Fruit fly (Drosophila melanogaster) whole organism, embryonic: Measurements from ENCODE around the gene Trf5.
A peak's percentile ranks its signal among the peaks of the same experiment; 100 is the strongest.

ENCODE experiments used
- ATbp ChIP-seq: fragments of 200-800 bp; sonication (Bioruptor generic); optimal IDR thresholded peaks from 2 replicates; lab custom pipeline; 2017; ENCODE audit warnings: missing biosample characterization, mild to moderate bottlenecking, missing genetic modification characterization, missing genetic modification reagents
- BEAF-32 ChIP-seq: fragments of 200-800 bp; sonication (Bioruptor generic); optimal IDR thresholded peaks from 3 replicates; lab custom pipeline; 2017; ENCODE audit warnings: missing biosample characterization, missing genetic modification characterization, mild to moderate bottlenecking, moderate library complexity, missing genetic modification reagents
- CG10267 ChIP-seq: fragments of 200-800 bp; sonication (Bioruptor generic); optimal IDR thresholded peaks from 2 replicates; lab custom pipeline; 2018; ENCODE audit warnings: missing biosample characterization, mild to moderate bottlenecking, missing genetic modification characterization, moderate library complexity
- CG12659 ChIP-seq: fragments of 200-800 bp; sonication (Bioruptor generic); optimal IDR thresholded peaks from 3 replicates; lab custom pipeline; 2017; ENCODE audit warnings: mild to moderate bottlenecking, missing biosample characterization, missing genetic modification reagents, missing genetic modification characterization
- CG12942 ChIP-seq: fragments of 200-800 bp; sonication (Bioruptor generic); optimal IDR thresholded peaks from 3 replicates; lab custom pipeline; 2016; ENCODE audit warnings: missing biosample characterization, missing genetic modification characterization
- CG13287 ChIP-seq: fragments of 200-800 bp; sonication (Bioruptor generic); IDR thresholded peaks from 2 replicates; pipeline ENCODE4 v1.3.6; 2022; ENCODE audit warnings: missing biosample characterization, missing genetic modification characterization; ENCODE audit not compliant: partially characterized antibody
- CG14710 ChIP-seq: fragments of 200-800 bp; sonication (Bioruptor generic); optimal IDR thresholded peaks from 3 replicates; lab custom pipeline; 2019; ENCODE audit warnings: missing biosample characterization, mild to moderate bottlenecking, missing genetic modification characterization, moderate library complexity
- CG16813 ChIP-seq: fragments of 200-800 bp; sonication (Bioruptor generic); IDR thresholded peaks from 3 replicates; pipeline ENCODE4 v1.3.6; 2022; ENCODE audit warnings: missing biosample characterization, missing genetic modification characterization; ENCODE audit not compliant: partially characterized antibody
- CG2712 ChIP-seq: fragments of 200-800 bp; optimal IDR thresholded peaks from 3 replicates; lab custom pipeline; 2019; ENCODE audit warnings: missing biosample characterization, mild to moderate bottlenecking, missing genetic modification characterization, moderate library complexity
- CG34422 ChIP-seq: fragments of 200-800 bp; sonication (Bioruptor generic); IDR thresholded peaks from 3 replicates; pipeline ENCODE4 v1.3.6; 2022; ENCODE audit warnings: missing biosample characterization, missing genetic modification characterization
- CG3847 ChIP-seq: fragments of 200-800 bp; sonication (Bioruptor generic); IDR thresholded peaks from 2 replicates; pipeline ENCODE4 v1.3.6; 2022; ENCODE audit warnings: missing biosample characterization, missing genetic modification characterization
- CG4617 ChIP-seq: fragments of 200-800 bp; sonication (Bioruptor generic); optimal IDR thresholded peaks from 3 replicates; lab custom pipeline; 2016; ENCODE audit warnings: missing biosample characterization, missing genetic modification characterization, borderline replicate concordance
- CG7987 ChIP-seq: fragments of 200-800 bp; sonication (Bioruptor generic); optimal IDR thresholded peaks from 2 replicates; lab custom pipeline; 2018; ENCODE audit warnings: missing biosample characterization, mild to moderate bottlenecking, missing genetic modification characterization, moderate library complexity
- CG9437 ChIP-seq: fragments of 200-800 bp; sonication (Bioruptor generic); optimal IDR thresholded peaks from 2 replicates; lab custom pipeline; 2018; ENCODE audit warnings: missing biosample characterization, mild to moderate bottlenecking, missing genetic modification characterization
- CG9817 ChIP-seq: fragments of 200-800 bp; sonication (Bioruptor generic); optimal IDR thresholded peaks from 2 replicates; lab custom pipeline; 2018; ENCODE audit warnings: missing biosample characterization, mild to moderate bottlenecking, missing genetic modification characterization, moderate library complexity
- CG9876 ChIP-seq: fragments of 200-800 bp; sonication (Bioruptor generic); optimal IDR thresholded peaks from 2 replicates; lab custom pipeline; 2016; ENCODE audit warnings: missing biosample characterization, missing genetic modification characterization
- CTCF ChIP-seq: fragments of 200-800 bp; sonication (Bioruptor generic); optimal IDR thresholded peaks from 2 replicates; lab custom pipeline; 2017; ENCODE audit warnings: missing biosample characterization, mild to moderate bottlenecking, missing genetic modification characterization, moderate library complexity
- Elba2 ChIP-seq: fragments of 200-800 bp; sonication (Bioruptor generic); optimal IDR thresholded peaks from 3 replicates; lab custom pipeline; 2016; ENCODE audit warnings: missing biosample characterization, missing genetic modification characterization
- H15 ChIP-seq: fragments of 200-800 bp; sonication (Bioruptor generic); IDR thresholded peaks from 3 replicates; pipeline ENCODE4 v1.3.6; 2022; ENCODE audit warnings: missing biosample characterization, missing genetic modification characterization
- HmgZ ChIP-seq: fragments of 200-800 bp; sonication (Bioruptor generic); optimal IDR thresholded peaks from 2 replicates; lab custom pipeline; 2018; ENCODE audit warnings: missing biosample characterization, mild to moderate bottlenecking, missing genetic modification characterization
- Hmr ChIP-seq: fragments of 200-800 bp; sonication (Bioruptor generic); optimal IDR thresholded peaks from 3 replicates; lab custom pipeline; 2017; ENCODE audit warnings: mild to moderate bottlenecking, missing biosample characterization, missing genetic modification reagents, missing genetic modification characterization
- Hr51 ChIP-seq, 2 experiments: fragments of 200-800 bp; sonication (Bioruptor generic); optimal IDR thresholded peaks; 2 replicates in 1 of 2; 3 replicates in 1 of 2; lab custom pipeline; 2016 to 2018; ENCODE audit warnings: missing biosample characterization in 2 of 2, missing genetic modification characterization in 2 of 2, mild to moderate bottlenecking in 1 of 2, moderate library complexity in 1 of 2
- Med ChIP-seq: fragments of 200-800 bp; sonication (Bioruptor generic); peaks from one replicate; lab custom pipeline; 2016; ENCODE audit warnings: missing biosample characterization, missing genetic modification characterization, mild to moderate bottlenecking, inconsistent platforms, moderate library complexity
- Mrtf ChIP-seq: fragments of 200-800 bp; sonication (Bioruptor generic); IDR thresholded peaks from 3 replicates; pipeline ENCODE4 v1.3.6; 2022; ENCODE audit warnings: missing biosample characterization, missing genetic modification characterization
- NK7.1 ChIP-seq: fragments of 200-800 bp; sonication (Bioruptor generic); optimal IDR thresholded peaks from 3 replicates; lab custom pipeline; 2016; ENCODE audit warnings: missing biosample characterization, missing genetic modification characterization
- Nf-YC ChIP-seq: fragments of 200-800 bp; optimal IDR thresholded peaks from 3 replicates; lab custom pipeline; 2019; ENCODE audit warnings: missing biosample characterization, mild to moderate bottlenecking, missing genetic modification characterization, moderate library complexity
- Opbp ChIP-seq: fragments of 200-800 bp; sonication (Bioruptor generic); IDR thresholded peaks from 3 replicates; pipeline ENCODE4 v1.3.6; 2022; ENCODE audit warnings: missing biosample characterization, missing genetic modification characterization; ENCODE audit not compliant: partially characterized antibody
- Poxn ChIP-seq: fragments of 200-800 bp; sonication (Bioruptor generic); IDR thresholded peaks from 2 replicates; pipeline ENCODE4 v1.3.6; 2022; ENCODE audit warnings: missing biosample characterization, missing genetic modification characterization
- Ravus ChIP-seq: fragments of 200-800 bp; sonication (Bioruptor generic); IDR thresholded peaks from 2 replicates; pipeline ENCODE4 v1.3.6; 2022; ENCODE audit warnings: missing biosample characterization, missing genetic modification characterization
- Vsx1 ChIP-seq: fragments of 200-800 bp; sonication (Bioruptor generic); optimal IDR thresholded peaks from 2 replicates; lab custom pipeline; 2017; ENCODE audit warnings: missing biosample characterization, mild to moderate bottlenecking, missing genetic modification characterization, missing genetic modification reagents
- ato ChIP-seq: fragments of 200-800 bp; sonication (Bioruptor generic); IDR thresholded peaks from 2 replicates; pipeline ENCODE4 v1.3.6; 2022; ENCODE audit warnings: missing biosample characterization, missing genetic modification characterization; ENCODE audit not compliant: partially characterized antibody
- bbx ChIP-seq: fragments of 200-800 bp; sonication (Bioruptor generic); IDR thresholded peaks from 2 replicates; pipeline ENCODE4 v1.3.6; 2022; ENCODE audit warnings: missing biosample characterization, missing genetic modification characterization; ENCODE audit not compliant: partially characterized antibody
- br ChIP-seq: fragments of >200 bp; optimal IDR thresholded peaks from 2 replicates; lab custom pipeline; 2017
- crp ChIP-seq, 2 experiments: fragments of 200-800 bp; sonication (Bioruptor generic); optimal IDR thresholded peaks; 2 replicates in 1 of 2; 3 replicates in 1 of 2; lab custom pipeline; 2017; ENCODE audit warnings: missing biosample characterization in 2 of 2, missing genetic modification characterization in 2 of 2, mild to moderate bottlenecking in 1 of 2, moderate library complexity in 1 of 2
- en ChIP-seq: fragments of 200-800 bp; sonication (Bioruptor generic); optimal IDR thresholded peaks from 2 replicates; lab custom pipeline; 2016; ENCODE audit warnings: missing biosample characterization, missing genetic modification characterization
- ftz-f1 ChIP-seq: fragments of 200-800 bp; sonication (Bioruptor generic); optimal IDR thresholded peaks from 2 replicates; lab custom pipeline; 2016; ENCODE audit warnings: missing biosample characterization, missing genetic modification characterization
- ken ChIP-seq: fragments of 200-800 bp; sonication (Bioruptor generic); IDR thresholded peaks from 3 replicates; pipeline ENCODE4 v1.3.6; 2022; ENCODE audit warnings: missing biosample characterization, missing genetic modification characterization
- nerfin-1 ChIP-seq: fragments of 200-800 bp; sonication (Bioruptor generic); optimal IDR thresholded peaks from 3 replicates; lab custom pipeline; 2019; ENCODE audit warnings: missing biosample characterization, mild to moderate bottlenecking, missing genetic modification characterization, moderate library complexity
- nom ChIP-seq: fragments of 200-800 bp; sonication (Bioruptor generic); optimal IDR thresholded peaks from 2 replicates; lab custom pipeline; 2017; ENCODE audit warnings: missing biosample characterization, missing genetic modification characterization, mild to moderate bottlenecking, moderate library complexity, missing genetic modification reagents
- org-1 ChIP-seq: fragments of 200-800 bp; sonication (Bioruptor generic); optimal IDR thresholded peaks from 2 replicates; lab custom pipeline; 2017; ENCODE audit warnings: missing biosample characterization, missing genetic modification characterization
- pan ChIP-seq, 4 experiments: fragments of >200 bp in 3 of 4; fragments of 200-800 bp in 1 of 4; sonication (Bioruptor generic) in 1 of 4; optimal IDR thresholded peaks in 3 of 4; IDR thresholded peaks in 1 of 4; 2 replicates each; pipeline versions ENCODE4 v1.3.6 to Lab custom; 2017 to 2022; ENCODE audit warnings: missing biosample characterization in 2 of 4, missing genetic modification characterization in 2 of 4, mixed read lengths in 1 of 4
- pb ChIP-seq: fragments of 200-800 bp; sonication (Bioruptor generic); optimal IDR thresholded peaks from 3 replicates; lab custom pipeline; 2016; ENCODE audit warnings: missing biosample characterization, missing genetic modification characterization
- peb ChIP-seq: fragments of 200-800 bp; sonication (Bioruptor generic); IDR thresholded peaks from 2 replicates; pipeline ENCODE4 v1.3.6; 2022; ENCODE audit warnings: missing biosample characterization, missing genetic modification characterization
- pzg ChIP-seq: fragments of 200-800 bp; sonication (Bioruptor generic); optimal IDR thresholded peaks from 3 replicates; lab custom pipeline; 2018; ENCODE audit warnings: missing biosample characterization, mild to moderate bottlenecking, missing genetic modification characterization, moderate library complexity
- rib ChIP-seq: fragments of 200-800 bp; sonication (Bioruptor generic); IDR thresholded peaks from 2 replicates; pipeline ENCODE4 v1.3.6; 2022; ENCODE audit warnings: missing biosample characterization, missing genetic modification characterization
- sens ChIP-seq: fragments of 200-800 bp; sonication (Bioruptor generic); peaks from one replicate; lab custom pipeline; 2016; ENCODE audit warnings: missing biosample characterization, missing genetic modification characterization
- sna ChIP-seq: fragments of 200-800 bp; sonication (Bioruptor generic); IDR thresholded peaks from 2 replicates; pipeline ENCODE4 v1.3.6; 2022; ENCODE audit warnings: missing biosample characterization, missing genetic modification characterization; ENCODE audit not compliant: partially characterized antibody
- ssp ChIP-seq: fragments of 200-800 bp; sonication (Bioruptor generic); IDR thresholded peaks from 2 replicates; pipeline ENCODE4 v1.3.6; 2022; ENCODE audit warnings: missing biosample characterization, missing genetic modification characterization
- stwl ChIP-seq: fragments of 200-800 bp; sonication (Bioruptor generic); optimal IDR thresholded peaks from 3 replicates; lab custom pipeline; 2018; ENCODE audit warnings: missing biosample characterization, mild to moderate bottlenecking, missing genetic modification characterization, moderate library complexity
- tup ChIP-seq: fragments of 200-800 bp; sonication (Bioruptor generic); optimal IDR thresholded peaks from 2 replicates; lab custom pipeline; 2016; ENCODE audit warnings: missing biosample characterization, mild to moderate bottlenecking, missing genetic modification characterization, moderate library complexity

Gene Trf5

DNA sequence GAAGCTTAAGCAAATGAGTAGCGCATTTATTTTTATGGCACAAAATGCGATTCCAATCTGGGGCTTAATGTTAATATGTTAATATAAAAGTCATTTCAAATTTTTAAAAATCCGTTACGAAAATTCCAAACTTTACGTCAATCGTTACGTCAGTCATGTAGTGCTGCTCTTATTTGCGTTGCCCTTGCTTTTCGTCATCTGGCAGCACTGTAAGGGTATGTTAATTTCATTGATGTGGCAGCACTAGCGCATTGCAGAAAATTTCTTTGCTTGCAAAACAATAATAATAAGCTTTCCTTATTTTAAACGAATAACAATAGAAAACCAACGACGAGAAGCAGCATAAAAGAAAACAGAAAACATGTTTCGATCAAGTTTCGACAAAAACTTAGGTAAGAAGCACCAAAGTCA, 43.6 kb upstream of the Trf5 start, which contains the start of gene Hrs (continued):
- TF ChIP-seq CG3847 (GFP tag; lab: Robert Waterston, UW), result peak; percentile 74
- TF ChIP-seq nom (GFP tag; lab: Kevin White, UChicago), result peak; percentile 14
- TF ChIP-seq CG12942, result no peak
- peak; percentile 54 for TF ChIP-seq CG10267 (tag; lab: Kevin White, UChicago)
- TF ChIP-seq NK7.1 (GFP tag; lab: Kevin White, UChicago), result no peak
- no peak for TF ChIP-seq peb (GFP tag; lab: Robert Waterston, UW)
- TF ChIP-seq Ravus (GFP tag; lab: Robert Waterston, UW), result no peak
- no peak for TF ChIP-seq Hmr
- TF ChIP-seq CG13287 (GFP tag; lab: Robert Waterston, UW), result peak; percentile 33; the same call in 1 of the 2 replicates
- no peak for TF ChIP-seq CG9817 (tag; lab: Kevin White, UChicago)
- peak; percentile 81 for TF ChIP-seq sens
- TF ChIP-seq Mrtf, result no peak
- no peak for TF ChIP-seq tup (GFP tag; lab: Kevin White, UChicago)
- TF ChIP-seq CG4617 (GFP tag; lab: Kevin White, UChicago), result peak; percentile 95
- no peak for TF ChIP-seq Hr51 (GFP tag; optimal IDR thresholded peaks at IDR 0.05; lab: Kevin White, UChicago)
- peak; percentile 39 for TF ChIP-seq ftz-f1 (GFP tag; lab: Kevin White, UChicago)
- no peak for TF ChIP-seq pb (GFP tag; lab: Kevin White, UChicago)
- TF ChIP-seq BEAF-32 (GFP tag; lab: Kevin White, UChicago), result peak; percentile 41
- TF ChIP-seq ssp (GFP tag; lab: Robert Waterston, UW), result no peak
- peak; percentile 68 for TF ChIP-seq HmgZ (tag; lab: Kevin White, UChicago)
- TF ChIP-seq CG9876 (GFP tag; lab: Kevin White, UChicago), result no peak
- TF ChIP-seq CG2712, result peak; percentile 34
- TF ChIP-seq bbx (GFP tag; lab: Robert Waterston, UW), result peak; percentile 60; the same call in 1 of the 2 replicates
- no peak for TF ChIP-seq en
- TF ChIP-seq CG16813, result 0 out of 3 replicates have a peak, but pooled peaks have one; percentile 39
- TF ChIP-seq H15 (GFP tag; lab: Robert Waterston, UW), result no peak
- TF ChIP-seq nerfin-1 (tag; lab: Kevin White, UChicago), result peak; percentile 99
- TF ChIP-seq Poxn (GFP tag; lab: Robert Waterston, UW), result no peak
- peak in 1 of 2 experiments; percentile 70 for TF ChIP-seq crp (GFP tag; optimal IDR thresholded peaks at IDR 0.05; lab: Kevin White, UChicago)
- peak; percentile 97 for TF ChIP-seq pzg (GFP tag; lab: Kevin White, UChicago)
- peak; percentile 64 for TF ChIP-seq Elba2
- TF ChIP-seq CG12659 (GFP tag; lab: Kevin White, UChicago), result peak; percentile 36
- no peak for TF ChIP-seq br (lab: Kevin White, UChicago)
- TF ChIP-seq CG14710 (tag; lab: Kevin White, UChicago), result peak; percentile 71
- TF ChIP-seq CG7987 (GFP tag; lab: Kevin White, UChicago), result peak; percentile 24
- TF ChIP-seq CTCF (GFP tag; lab: Kevin White, UChicago), result peak; percentile 22
- TF ChIP-seq CG34422 (GFP tag; lab: Robert Waterston, UW), result no peak
- peak; percentile 100 for TF ChIP-seq CG9437 (GFP tag; lab: Kevin White, UChicago)
- TF ChIP-seq ken (GFP tag; lab: Robert Waterston, UW), result 0 out of 3 replicates have a peak, but pooled peaks have one; percentile 12
- TF ChIP-seq Med, result peak; percentile 58
- TF ChIP-seq stwl (tag; lab: Kevin White, UChicago), result peak; percentile 91
- TF ChIP-seq org-1 (GFP tag; lab: Kevin White, UChicago), result no peak
- TF ChIP-seq ato, result no peak
- TF ChIP-seq pan (optimal IDR thresholded peaks at IDR 0.05; lab: Kevin White, UChicago), result no peak
- TF ChIP-seq pan (GFP tag; optimal IDR thresholded peaks at IDR 0.05 in 1 of 2, IDR thresholded peaks at IDR 0.05 in 1 of 2), result no peak
- TF ChIP-seq Nf-YC, result peak; percentile 42
- no peak for TF ChIP-seq Vsx1 (GFP tag; lab: Kevin White, UChicago)
- peak; percentile 62 for TF ChIP-seq Opbp (GFP tag; lab: Robert Waterston, UW)
- no peak for TF ChIP-seq ATbp (GFP tag; lab: Kevin White, UChicago)
- peak; percentile 70; the same call in 1 of the 2 replicates for TF ChIP-seq rib
- TF ChIP-seq sna, result no peak
